Worm (Caenorhabditis elegans) whole organism, young adult: ENCODE results near the gene prdh-1.

Experiments
- F22D6.2 ChIP-seq: sonication (generic microtip); optimal IDR thresholded peaks from 2 replicates; lab custom pipeline; 2016; ENCODE audit warnings: mild to moderate bottlenecking, missing genetic modification characterization, missing compliant biosample characterization
- lin-54 ChIP-seq: fragments of 200-800 bp; sonication (Bioruptor generic); optimal IDR thresholded peaks from 2 replicates; lab custom pipeline; 2018; ENCODE audit warnings: mild to moderate bottlenecking, missing genetic modification characterization, missing compliant biosample characterization
- nhr-90 ChIP-seq: sonication (generic microtip); optimal IDR thresholded peaks from 2 replicates; lab custom pipeline; 2016; ENCODE audit warnings: missing genotype, mild to moderate bottlenecking, missing genetic modification characterization, missing compliant biosample characterization
- sea-2 ChIP-seq: fragments of 200-800 bp; sonication (Bioruptor generic); IDR thresholded peaks from 2 replicates; pipeline ENCODE4 v1.3.6; 2022; ENCODE audit warnings: missing genetic modification characterization, missing compliant biosample characterization
- unc-62 ChIP-seq: fragments of 150-350 bp; optimal IDR thresholded peaks from 2 replicates; lab custom pipeline; 2014; ENCODE audit warnings: missing biosample characterization, missing genetic modification reagents, missing genetic modification characterization
- xnd-1 ChIP-seq: sonication (generic microtip); optimal IDR thresholded peaks from 2 replicates; lab custom pipeline; 2016; ENCODE audit warnings: missing genotype, missing genetic modification reagents, missing genetic modification characterization, missing compliant biosample characterization

DNA sequence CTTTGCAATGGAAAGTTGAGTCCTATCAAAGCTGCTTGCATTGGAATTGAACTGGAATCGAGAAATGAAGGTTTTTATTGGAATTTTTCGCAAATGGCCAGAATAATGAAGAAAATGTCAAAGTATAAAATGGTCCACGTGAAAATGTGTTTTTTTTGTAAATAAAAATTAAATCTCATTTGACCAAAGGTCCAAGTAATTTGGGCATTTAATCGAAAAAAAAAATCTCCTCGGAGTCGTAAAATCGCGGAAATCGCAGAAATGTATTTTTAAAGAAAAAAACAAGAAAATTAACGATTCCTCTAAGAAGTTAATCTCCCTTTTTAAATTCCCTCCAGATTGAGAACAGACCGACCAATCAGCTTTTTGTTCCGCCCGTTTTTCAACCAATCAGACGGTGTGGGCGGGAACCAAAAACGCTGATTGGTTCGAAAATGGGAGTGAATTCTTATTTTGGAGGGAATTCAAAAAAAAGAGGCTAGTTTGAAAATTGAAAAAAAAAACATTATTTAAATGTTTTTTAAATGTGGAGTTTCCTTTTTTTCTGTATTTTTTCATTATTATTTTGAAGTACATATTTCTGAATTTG lies at the start of gene prdh-1:
- no peak for TF ChIP-seq lin-54
- TF ChIP-seq F22D6.2: no peak
- TF ChIP-seq unc-62 (GFP tag; lab: Kevin White, UChicago): no peak
- no peak for TF ChIP-seq nhr-90 (tag; lab: Kevin White, UChicago)
- no peak for TF ChIP-seq sea-2 (GFP tag; lab: Robert Waterston, UW)
- TF ChIP-seq xnd-1 (tag; lab: Kevin White, UChicago): no peak
